Fruit fly (Drosophila melanogaster): ENCODE results near the gene CG12795.

CG12795 gene

dm6 chr2L:3440322-3440721 is 11.9 kb upstream of the CG12795 start (continued):
- TF ChIP-seq CG11398 (GFP tag; optimal IDR thresholded peaks at IDR 0.05): no peak
- no peak for TF ChIP-seq CG4328 (GFP tag; optimal IDR thresholded peaks at IDR 0.05)
- no peak for TF ChIP-seq dmrt11E (tag; optimal IDR thresholded peaks at IDR 0.05)
- peak; percentile 77 for TF ChIP-seq ind (GFP tag; optimal IDR thresholded peaks at IDR 0.05)
- TF ChIP-seq knrl (GFP tag; IDR thresholded peaks at IDR 0.05; ENCODE audit: partially characterized antibody): no peak
- TF ChIP-seq Ada2b (GFP tag; IDR thresholded peaks at IDR 0.05): peak; percentile 72
- peak; percentile 74 for TF ChIP-seq CG4730 (GFP tag; IDR thresholded peaks at IDR 0.05)
- peak; percentile 54 for TF ChIP-seq CG9215 (GFP tag; IDR thresholded peaks at IDR 0.05)
- peak; percentile 22 for TF ChIP-seq CG8388 (GFP tag; optimal IDR thresholded peaks at IDR 0.05)
- 0 out of 4 replicates have a peak, but pooled peaks have one; percentile 30 for TF ChIP-seq chinmo (GFP tag; IDR thresholded peaks at IDR 0.05; ENCODE audit: partially characterized antibody)
- peak; percentile 59 for TF ChIP-seq CG9932 (GFP tag; IDR thresholded peaks at IDR 0.05)
- TF ChIP-seq CG14710 (tag; optimal IDR thresholded peaks at IDR 0.05): peak; percentile 42
- TF ChIP-seq CG8281 (tag; optimal IDR thresholded peaks at IDR 0.05): peak; percentile 37
- TF ChIP-seq D19A (tag; optimal IDR thresholded peaks at IDR 0.05): no peak
- peak; percentile 77 for TF ChIP-seq CG17328 (GFP tag; IDR thresholded peaks at IDR 0.05)
- peak; percentile 56; the same call in 1 of the 2 replicates for TF ChIP-seq dati (GFP tag; IDR thresholded peaks at IDR 0.05)
- no peak for TF ChIP-seq Nf-YC (tag; optimal IDR thresholded peaks at IDR 0.05)
- TF ChIP-seq row (GFP tag; IDR thresholded peaks at IDR 0.05): peak; percentile 72
- peak; percentile 71 for TF ChIP-seq CG8089 (GFP tag; optimal IDR thresholded peaks at IDR 0.05)
- no peak for TF ChIP-seq CG17912 (GFP tag; optimal IDR thresholded peaks at IDR 0.05)
- TF ChIP-seq run (tag; optimal IDR thresholded peaks at IDR 0.05): no peak
- no peak for TF ChIP-seq Kr (GFP tag; optimal IDR thresholded peaks at IDR 0.05)
- peak; percentile 29 for TF ChIP-seq jing (GFP tag; optimal IDR thresholded peaks at IDR 0.05)
- TF ChIP-seq grau (tag; optimal IDR thresholded peaks at IDR 0.05): peak; percentile 37
- peak; percentile 73 for TF ChIP-seq cas (GFP tag; IDR thresholded peaks at IDR 0.05)
- TF ChIP-seq slp2 (GFP tag; optimal IDR thresholded peaks at IDR 0.05): peak; percentile 41
- peak; percentile 63 for TF ChIP-seq CG30403 (GFP tag; optimal IDR thresholded peaks at IDR 0.05)
- TF ChIP-seq btn (GFP tag; optimal IDR thresholded peaks at IDR 0.05): no peak
- peak; percentile 46 for TF ChIP-seq CHES-1-like (GFP tag; optimal IDR thresholded peaks at IDR 0.05)
- peak; percentile 36 for TF ChIP-seq Side (GFP tag; optimal IDR thresholded peaks at IDR 0.05)
- no peak for TF ChIP-seq Opbp (GFP tag; IDR thresholded peaks at IDR 0.05; ENCODE audit: partially characterized antibody)
- 0 out of 3 replicates have a peak, but pooled peaks have one; percentile 43 for TF ChIP-seq Dbx (GFP tag; IDR thresholded peaks at IDR 0.05)
- no peak for TF ChIP-seq Dfd (GFP tag; optimal IDR thresholded peaks at IDR 0.05)
- peak; percentile 63 for TF ChIP-seq H2.0 (GFP tag; IDR thresholded peaks at IDR 0.05)
- peak; percentile 48; the same call in 1 of the 2 replicates for TF ChIP-seq NFAT (GFP tag; IDR thresholded peaks at IDR 0.05)
- no peak for TF ChIP-seq Sin3A (optimal IDR thresholded peaks at IDR 0.05)
- no peak for TF ChIP-seq Dp (GFP tag; optimal IDR thresholded peaks at IDR 0.05)
- peak; percentile 19 for TF ChIP-seq bab2 (GFP tag; optimal IDR thresholded peaks at IDR 0.05)
- peak; percentile 27 for TF ChIP-seq caup (GFP tag; optimal IDR thresholded peaks at IDR 0.05; ENCODE audit: severe bottlenecking)
- TF ChIP-seq CG6813 (GFP tag; optimal IDR thresholded peaks at IDR 0.05): peak; percentile 61
- no peak; the same call in 1 of the 2 replicates for TF ChIP-seq CG10959 (GFP tag; IDR thresholded peaks at IDR 0.05)
- no peak for TF ChIP-seq CG1832 (GFP tag; optimal IDR thresholded peaks at IDR 0.05)
- TF ChIP-seq CG8359 (GFP tag; optimal IDR thresholded peaks at IDR 0.05; ENCODE audit: borderline replicate concordance): peak; percentile 25
- peak; percentile 80 for TF ChIP-seq lab (GFP tag; optimal IDR thresholded peaks at IDR 0.05)
- peak; percentile 43; the same call in 1 of the 2 replicates for TF ChIP-seq ap (GFP tag; IDR thresholded peaks at IDR 0.05)
- no peak for TF ChIP-seq dan (GFP tag; IDR thresholded peaks at IDR 0.05)
- peak; percentile 57 for TF ChIP-seq Nf-YA (GFP tag; IDR thresholded peaks at IDR 0.05)
- TF ChIP-seq Xbp1 (GFP tag; optimal IDR thresholded peaks at IDR 0.05): peak; percentile 37
- TF ChIP-seq CG1233 (GFP tag; optimal IDR thresholded peaks at IDR 0.05): peak; percentile 44
- TF ChIP-seq z (GFP tag; IDR thresholded peaks at IDR 0.05): no peak
- peak; percentile 27; the same call in 1 of the 2 replicates for TF ChIP-seq wor (GFP tag; IDR thresholded peaks at IDR 0.05)
